Fruit fly (Drosophila melanogaster) whole organism, prepupa: Measurements from ENCODE around the gene CG9903.

ENCODE experiments used
- Blimp-1 ChIP-seq: fragments of 200-800 bp; sonication (Bioruptor generic); optimal IDR thresholded peaks from 3 replicates; lab custom pipeline; 2017; ENCODE audit warnings: missing biosample characterization, missing genetic modification characterization, mild to moderate bottlenecking, moderate library complexity, missing genetic modification reagents
- CG10669 ChIP-seq: fragments of 200-800 bp; sonication (Bioruptor generic); optimal IDR thresholded peaks from 3 replicates; lab custom pipeline; 2018; ENCODE audit warnings: missing biosample characterization, mild to moderate bottlenecking, missing genetic modification characterization, moderate library complexity
- CG11294 ChIP-seq: fragments of 200-800 bp; sonication (Bioruptor generic); IDR thresholded peaks from 2 replicates; pipeline ENCODE4 v1.3.6; 2022; ENCODE audit warnings: missing biosample characterization, missing genetic modification characterization
- CG11762 ChIP-seq: fragments of 200-800 bp; sonication (Bioruptor generic); optimal IDR thresholded peaks from 3 replicates; lab custom pipeline; 2016; ENCODE audit warnings: missing biosample characterization, missing genetic modification characterization; ENCODE audit not compliant: insufficient read depth
- CG15336 ChIP-seq: fragments of 200-800 bp; sonication (Bioruptor generic); IDR thresholded peaks from 2 replicates; pipeline ENCODE4 v1.3.6; 2022; ENCODE audit warnings: missing biosample characterization, missing genetic modification characterization
- CG1621 ChIP-seq: fragments of 200-800 bp; sonication (Bioruptor generic); optimal IDR thresholded peaks from 3 replicates; lab custom pipeline; 2018; ENCODE audit warnings: missing biosample characterization, mild to moderate bottlenecking, missing genetic modification characterization
- CG16779 ChIP-seq: fragments of 200-800 bp; sonication (Bioruptor generic); optimal IDR thresholded peaks from 3 replicates; lab custom pipeline; 2017; ENCODE audit warnings: missing biosample characterization, mild to moderate bottlenecking, missing genetic modification characterization
- CG3032 ChIP-seq: fragments of 200-800 bp; optimal IDR thresholded peaks from 2 replicates; lab custom pipeline; 2019; ENCODE audit warnings: missing biosample characterization, mild to moderate bottlenecking, missing genetic modification characterization, moderate library complexity
- CG31627 ChIP-seq: fragments of 200-800 bp; sonication (Bioruptor generic); optimal IDR thresholded peaks from 3 replicates; lab custom pipeline; 2016; ENCODE audit warnings: missing biosample characterization, missing genetic modification characterization
- CG32006 ChIP-seq: fragments of 200-800 bp; sonication (Bioruptor generic); optimal IDR thresholded peaks from 3 replicates; lab custom pipeline; 2017; ENCODE audit warnings: missing biosample characterization, mild to moderate bottlenecking, missing genetic modification characterization
- CG34406 ChIP-seq: fragments of 200-800 bp; sonication (Bioruptor generic); optimal IDR thresholded peaks from 3 replicates; lab custom pipeline; 2016; ENCODE audit warnings: missing biosample characterization, missing genetic modification characterization
- CG3919 ChIP-seq: fragments of 200-800 bp; sonication (Bioruptor generic); optimal IDR thresholded peaks from 3 replicates; lab custom pipeline; 2016; ENCODE audit warnings: missing biosample characterization, missing genetic modification characterization
- CG4318 ChIP-seq: fragments of 200-800 bp; sonication (Bioruptor generic); optimal IDR thresholded peaks from 3 replicates; lab custom pipeline; 2017; ENCODE audit warnings: missing biosample characterization, mild to moderate bottlenecking, missing genetic modification characterization
- CG6808 ChIP-seq: fragments of 200-800 bp; sonication (Bioruptor generic); optimal IDR thresholded peaks from 3 replicates; lab custom pipeline; 2017; ENCODE audit warnings: missing biosample characterization, missing genetic modification characterization, mild to moderate bottlenecking, moderate library complexity, missing genetic modification reagents
- CG7368 ChIP-seq: fragments of 200-800 bp; sonication (Bioruptor generic); optimal IDR thresholded peaks from 3 replicates; lab custom pipeline; 2016; ENCODE audit warnings: missing biosample characterization, missing genetic modification characterization
- CG8119 ChIP-seq: fragments of 200-800 bp; sonication (Bioruptor generic); IDR thresholded peaks from 3 replicates; pipeline ENCODE4 v1.3.6; 2022; ENCODE audit warnings: missing biosample characterization, missing genetic modification characterization
- CG8632 ChIP-seq: fragments of 200-800 bp; sonication (Bioruptor generic); optimal IDR thresholded peaks from 3 replicates; lab custom pipeline; 2016; ENCODE audit warnings: missing biosample characterization, missing genetic modification characterization
- CG9139 ChIP-seq: fragments of 200-800 bp; sonication (Bioruptor generic); optimal IDR thresholded peaks from 3 replicates; lab custom pipeline; 2017; ENCODE audit warnings: missing biosample characterization, mild to moderate bottlenecking, missing genetic modification characterization
- Eip75B ChIP-seq: fragments of 200-800 bp; sonication (Bioruptor generic); optimal IDR thresholded peaks from 3 replicates; lab custom pipeline; 2016; ENCODE audit warnings: missing biosample characterization, missing genetic modification characterization
- Eip78C ChIP-seq: fragments of 200-800 bp; sonication (Bioruptor generic); peaks from one replicate; lab custom pipeline; 2016; ENCODE audit warnings: missing biosample characterization, missing genetic modification characterization
- Eip93F ChIP-seq: fragments of 200-800 bp; sonication (Bioruptor generic); optimal IDR thresholded peaks from 2 replicates; lab custom pipeline; 2016; ENCODE audit warnings: missing biosample characterization, mild to moderate bottlenecking, missing genetic modification characterization
- Ets96B ChIP-seq: fragments of 200-800 bp; optimal IDR thresholded peaks from 2 replicates; lab custom pipeline; 2019; ENCODE audit warnings: missing biosample characterization, mild to moderate bottlenecking, missing genetic modification characterization, moderate library complexity
- Hr39 ChIP-seq: fragments of 200-800 bp; sonication (Bioruptor generic); optimal IDR thresholded peaks from 2 replicates; lab custom pipeline; 2016; ENCODE audit warnings: missing biosample characterization, missing genetic modification characterization
- Hr4 ChIP-seq: fragments of 200-800 bp; sonication (Bioruptor generic); optimal IDR thresholded peaks from 3 replicates; lab custom pipeline; 2016; ENCODE audit warnings: missing biosample characterization, missing genetic modification characterization
- Met ChIP-seq: fragments of 200-800 bp; sonication (Bioruptor generic); optimal IDR thresholded peaks from 3 replicates; lab custom pipeline; 2016; ENCODE audit warnings: missing biosample characterization, missing genetic modification characterization
- Smox ChIP-seq: fragments of 200-800 bp; sonication (Bioruptor generic); optimal IDR thresholded peaks from 3 replicates; lab custom pipeline; 2016; ENCODE audit warnings: missing biosample characterization, missing genetic modification characterization
- Sox102F ChIP-seq: fragments of 200-800 bp; sonication (Bioruptor generic); optimal IDR thresholded peaks from 2 replicates; lab custom pipeline; 2016; ENCODE audit warnings: missing biosample characterization, mild to moderate bottlenecking, missing genetic modification characterization
- Sox14 ChIP-seq: fragments of 200-800 bp; sonication (Bioruptor generic); optimal IDR thresholded peaks from 3 replicates; lab custom pipeline; 2016; ENCODE audit warnings: missing biosample characterization, missing genetic modification characterization
- acj6 ChIP-seq: fragments of 200-800 bp; sonication (Bioruptor generic); optimal IDR thresholded peaks from 3 replicates; lab custom pipeline; 2016; ENCODE audit warnings: missing biosample characterization, missing genetic modification characterization
- cyc ChIP-seq: fragments of 200-800 bp; sonication (Bioruptor generic); optimal IDR thresholded peaks from 3 replicates; lab custom pipeline; 2016; ENCODE audit warnings: missing biosample characterization, missing genetic modification characterization
- dsx ChIP-seq: fragments of 200-800 bp; optimal IDR thresholded peaks from 3 replicates; lab custom pipeline; 2019; ENCODE audit warnings: missing biosample characterization, mild to moderate bottlenecking, missing genetic modification characterization, moderate library complexity; ENCODE audit not compliant: poor library complexity, severe bottlenecking
- eg ChIP-seq: fragments of 200-800 bp; sonication (Bioruptor generic); IDR thresholded peaks from 3 replicates; pipeline ENCODE4 v1.3.6; 2022; ENCODE audit warnings: missing biosample characterization, missing genetic modification characterization
- esn ChIP-seq: fragments of 200-800 bp; sonication (Bioruptor generic); optimal IDR thresholded peaks from 2 replicates; lab custom pipeline; 2016; ENCODE audit warnings: missing biosample characterization, mild to moderate bottlenecking, missing genetic modification characterization, moderate library complexity
- fd59A ChIP-seq: fragments of 200-800 bp; sonication (Bioruptor generic); optimal IDR thresholded peaks from 2 replicates; lab custom pipeline; 2017; ENCODE audit warnings: missing biosample characterization, mild to moderate bottlenecking, missing genetic modification characterization, missing genetic modification reagents
- lz ChIP-seq: fragments of 200-800 bp; sonication (Bioruptor generic); optimal IDR thresholded peaks from 3 replicates; lab custom pipeline; 2016; ENCODE audit warnings: missing biosample characterization, missing genetic modification characterization
- net ChIP-seq: fragments of 200-800 bp; sonication (Bioruptor generic); optimal IDR thresholded peaks from 3 replicates; lab custom pipeline; 2016; ENCODE audit warnings: missing biosample characterization, missing genetic modification characterization
- pdm3 ChIP-seq: fragments of 200-800 bp; sonication (Bioruptor generic); optimal IDR thresholded peaks from 3 replicates; lab custom pipeline; 2016; ENCODE audit warnings: missing biosample characterization, missing genetic modification characterization
- salr ChIP-seq, 2 experiments: fragments of 200-800 bp; sonication (Bioruptor generic); optimal IDR thresholded peaks; 3 replicates each; lab custom pipeline; 2016 to 2018; ENCODE audit warnings: missing biosample characterization in 2 of 2, missing genetic modification characterization in 2 of 2, mild to moderate bottlenecking in 1 of 2
- spab ChIP-seq: fragments of 200-800 bp; sonication (Bioruptor generic); optimal IDR thresholded peaks from 2 replicates; lab custom pipeline; 2017; ENCODE audit warnings: missing biosample characterization, mild to moderate bottlenecking, missing genetic modification characterization, missing genetic modification reagents
- ss ChIP-seq, 2 experiments: fragments of 200-800 bp; sonication (Bioruptor generic); optimal IDR thresholded peaks; 2 replicates in 1 of 2; 3 replicates in 1 of 2; lab custom pipeline; 2017 to 2018; ENCODE audit warnings: mild to moderate bottlenecking in 2 of 2, missing biosample characterization in 2 of 2, missing genetic modification characterization in 2 of 2, moderate library complexity in 1 of 2
- svp ChIP-seq: fragments of 200-800 bp; sonication (Bioruptor generic); peaks from one replicate; lab custom pipeline; 2016; ENCODE audit warnings: missing biosample characterization, missing genetic modification characterization
- topi ChIP-seq: fragments of 200-800 bp; sonication (Bioruptor generic); optimal IDR thresholded peaks from 3 replicates; lab custom pipeline; 2016; ENCODE audit warnings: missing biosample characterization, missing genetic modification characterization

The CG9903 gene

DNA sequence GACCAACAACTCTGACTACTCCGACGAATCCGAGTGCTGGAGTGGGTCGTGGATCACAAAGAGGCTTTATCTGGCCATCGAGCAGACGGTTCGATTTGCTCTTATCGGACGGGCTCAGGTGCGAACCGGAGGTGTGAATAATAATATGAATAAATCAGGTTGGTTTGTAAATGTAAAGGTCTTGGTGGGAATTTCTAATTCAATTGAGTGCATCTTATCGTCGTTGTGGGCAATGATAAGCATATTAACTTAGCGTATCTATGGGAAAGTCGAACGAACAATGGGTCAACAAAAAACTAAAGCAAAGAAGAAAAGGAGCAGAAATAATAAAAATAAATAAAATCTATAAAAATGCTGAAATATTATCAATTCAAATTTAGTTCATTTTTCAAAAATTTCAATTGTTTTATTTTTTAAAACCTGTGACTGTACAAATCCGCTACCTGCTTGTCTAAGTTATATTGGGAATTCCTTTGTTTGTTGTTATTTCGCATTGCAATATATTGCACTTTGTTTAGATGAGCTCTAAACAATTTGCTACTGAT lies at the start of gene CG9903:
Gene CG9903 (minus strand): TSS at position 51 of the 545 bp plus-strand sequence.
- TF ChIP-seq CG9139 (no peak), CG16779 (tag; lab: Kevin White, UChicago) (no peak), Ets96B (tag; lab: Kevin White, UChicago) (no peak), CG4318 (no peak), esn (no peak), CG7368 (no peak), ss (GFP tag; optimal IDR thresholded peaks at IDR 0.05; lab: Kevin White, UChicago) (no peak), Eip78C (peak; percentile 58)

DNA sequence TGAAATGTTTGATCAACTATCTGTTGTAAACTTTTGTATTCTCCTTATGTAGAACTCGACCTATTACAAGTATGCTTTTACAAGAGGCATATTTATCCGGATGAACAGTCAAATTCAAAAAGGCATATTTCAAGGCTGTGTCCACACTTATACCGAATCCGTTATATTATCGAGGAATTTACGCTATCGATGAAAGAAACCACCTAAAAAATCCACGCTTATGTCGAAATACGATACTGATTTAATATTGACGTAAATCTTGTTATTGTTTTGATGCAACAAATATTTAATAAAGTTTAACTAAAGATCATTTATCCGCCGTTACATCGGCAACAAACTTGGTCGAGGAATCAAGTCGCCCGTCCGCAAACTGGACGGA lies 47.0 kb upstream of the CG9903 start, which contains the start of gene CG13014:
Gene CG13014 (plus strand): TSS at position 206 of the 379 bp plus-strand sequence.
- TF ChIP-seq CG8632 (no peak), CG31627 (GFP tag; lab: Kevin White, UChicago) (no peak), cyc (GFP tag; lab: Kevin White, UChicago) (no peak), Hr4 (no peak), CG11762 (GFP tag; lab: Kevin White, UChicago) (no peak), CG4318 (no peak), dsx (GFP tag; lab: Kevin White, UChicago) (no peak), Eip93F (GFP tag; lab: Kevin White, UChicago) (no peak), Met (GFP tag; lab: Kevin White, UChicago) (no peak), svp (no peak), eg (GFP tag; lab: Robert Waterston, UW) (no peak), CG11294 (no peak), pdm3 (no peak), CG6808 (GFP tag; lab: Kevin White, UChicago) (no peak)

DNA sequence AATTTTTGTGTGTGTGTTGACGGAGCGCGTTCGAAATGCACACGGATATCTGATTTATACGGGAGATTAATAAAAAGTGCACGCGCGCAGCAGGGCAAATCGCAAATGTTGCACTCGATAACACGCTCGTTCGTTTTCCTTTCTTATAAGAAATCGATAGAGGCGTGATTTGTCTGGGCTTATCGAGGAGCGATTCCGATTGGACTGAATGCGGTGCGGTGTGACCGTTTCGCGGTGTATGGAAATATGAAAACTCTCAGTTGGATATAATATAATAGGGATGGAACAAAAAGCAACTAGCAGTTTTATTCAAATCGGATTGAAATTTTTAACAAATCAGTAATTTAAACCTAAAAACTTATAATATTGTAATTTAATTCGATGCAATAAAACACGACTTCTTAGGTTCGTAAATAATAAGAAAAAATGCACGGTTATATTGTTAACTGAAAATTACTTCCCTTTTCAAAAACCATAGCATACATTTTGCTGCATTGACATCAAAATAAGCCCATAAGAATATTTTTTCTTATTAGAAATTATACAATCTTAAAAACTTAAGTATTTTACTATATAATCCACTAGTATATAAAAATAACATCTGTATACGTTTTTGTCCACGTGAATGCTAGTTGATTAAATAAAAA lies 46.5 kb upstream of the CG9903 start, which contains the start of gene CanA-14F:
Gene CanA-14F (minus strand): TSS at position 152 of the 647 bp plus-strand sequence.
- TF ChIP-seq CG1621 (tag; lab: Kevin White, UChicago) = peak; percentile 17
- TF ChIP-seq cyc (GFP tag; lab: Kevin White, UChicago) = no peak
- peak; percentile 53 for TF ChIP-seq Eip78C
- no peak for TF ChIP-seq CG8119 (GFP tag; lab: Robert Waterston, UW)
- TF ChIP-seq CG10669 (GFP tag; lab: Kevin White, UChicago) = no peak

DNA sequence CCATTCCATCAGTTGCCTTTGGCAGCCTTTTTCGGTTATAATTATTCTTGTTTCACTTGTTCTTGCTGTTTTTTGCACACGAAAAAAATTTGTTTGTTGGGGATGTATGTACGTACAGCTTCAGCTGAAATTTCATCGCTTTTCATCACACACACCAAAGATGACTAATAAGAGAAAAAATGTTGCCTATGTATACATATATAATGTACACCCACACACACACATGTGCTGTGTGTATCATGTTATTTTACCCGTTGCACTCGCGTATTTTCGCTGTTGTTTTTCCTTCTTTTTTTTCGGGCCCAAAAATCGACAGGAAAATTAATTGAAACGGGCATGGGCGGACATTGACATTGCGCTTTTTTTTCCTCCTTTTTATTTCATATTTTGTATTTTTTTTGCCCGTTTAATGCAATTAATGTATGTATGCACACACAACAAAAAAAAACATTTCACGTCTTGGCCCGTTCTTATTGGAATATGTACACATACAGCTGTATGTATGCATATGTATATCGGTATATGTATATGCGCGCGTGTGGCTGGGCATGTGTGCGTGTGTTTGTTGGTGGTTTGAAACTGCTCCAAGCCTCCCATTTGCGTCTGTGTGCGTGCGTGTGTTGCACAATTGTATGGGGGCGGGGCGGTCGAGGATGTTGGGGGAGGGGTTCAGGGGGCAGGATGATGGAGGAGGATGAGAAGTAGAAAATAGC lies 45.7 kb upstream of the CG9903 start:
- TF ChIP-seq CG3919 (GFP tag; lab: Kevin White, UChicago) = no peak
- TF ChIP-seq Sox102F (GFP tag; lab: Kevin White, UChicago) = no peak
- peak; percentile 13 for TF ChIP-seq fd59A (GFP tag; lab: Kevin White, UChicago)
- peak; percentile 24 for TF ChIP-seq net (GFP tag; lab: Kevin White, UChicago)
- peak; percentile 1 for TF ChIP-seq Sox14 (GFP tag; lab: Kevin White, UChicago)
- TF ChIP-seq CG31627 (GFP tag; lab: Kevin White, UChicago) = no peak
- TF ChIP-seq ss (GFP tag; optimal IDR thresholded peaks at IDR 0.05; lab: Kevin White, UChicago) = peak; percentile 30 to 65
- peak; percentile 82 for TF ChIP-seq Eip78C
- peak; percentile 30 for TF ChIP-seq CG9139
- TF ChIP-seq CG34406 (GFP tag; lab: Kevin White, UChicago) = no peak
- TF ChIP-seq CG32006 (GFP tag; lab: Kevin White, UChicago) = no peak
- TF ChIP-seq CG10669 (GFP tag; lab: Kevin White, UChicago) = peak; percentile 19
- no peak for TF ChIP-seq acj6 (GFP tag; lab: Kevin White, UChicago)
- no peak for TF ChIP-seq lz (GFP tag; lab: Kevin White, UChicago)
- no peak for TF ChIP-seq CG8632
- no peak for TF ChIP-seq dsx (GFP tag; lab: Kevin White, UChicago)
- no peak for TF ChIP-seq Smox (GFP tag; lab: Kevin White, UChicago)
- TF ChIP-seq Blimp-1 (GFP tag; lab: Kevin White, UChicago) = no peak
- peak; percentile 25 for TF ChIP-seq CG16779 (tag; lab: Kevin White, UChicago)
- no peak for TF ChIP-seq CG3032 (tag; lab: Kevin White, UChicago)
- TF ChIP-seq Eip75B (GFP tag; lab: Kevin White, UChicago) = peak; percentile 21
- TF ChIP-seq svp = no peak
- TF ChIP-seq topi = no peak
- TF ChIP-seq CG6808 (GFP tag; lab: Kevin White, UChicago) = peak; percentile 33
- no peak for TF ChIP-seq Hr39 (GFP tag; lab: Kevin White, UChicago)
- no peak for TF ChIP-seq salr (GFP tag; optimal IDR thresholded peaks at IDR 0.05; lab: Kevin White, UChicago)
- no peak for TF ChIP-seq CG15336
- peak; percentile 32 for TF ChIP-seq spab (GFP tag; lab: Kevin White, UChicago)
- no peak for TF ChIP-seq CG11762 (GFP tag; lab: Kevin White, UChicago)
